Worm (Caenorhabditis elegans) whole organism, young adult: Measurements from ENCODE around the gene csn-5.

Experiments used
- B0019.2 ChIP-seq: fragments of 200-800 bp; sonication (Bioruptor generic); conservative IDR thresholded peaks from 2 replicates; pipeline ENCODE4 v1.3.6; 2022; ENCODE audit warnings: missing genetic modification reagents, missing genetic modification characterization, missing compliant biosample characterization
- B0261.1 ChIP-seq: sonication (generic microtip); optimal IDR thresholded peaks from 2 replicates; lab custom pipeline; 2016; ENCODE audit warnings: mild to moderate bottlenecking, missing genetic modification characterization, moderate library complexity, missing compliant biosample characterization
- D2030.7 ChIP-seq: fragments of 200-800 bp; sonication (Bioruptor generic); IDR thresholded peaks from 2 replicates; pipeline ENCODE4 v1.3.6; 2022; ENCODE audit warnings: missing genetic modification reagents, missing genetic modification characterization, missing compliant biosample characterization
- F23B12.7 ChIP-seq: sonication (generic microtip); optimal IDR thresholded peaks from 2 replicates; lab custom pipeline; 2017; ENCODE audit warnings: missing genetic modification characterization, mild to moderate bottlenecking, missing compliant biosample characterization, antibody characterized with exemption, moderate library complexity; ENCODE audit not compliant: insufficient read depth
- F33H1.4 ChIP-seq: fragments of 200-800 bp; sonication (Bioruptor generic); IDR thresholded peaks from 2 replicates; pipeline ENCODE4 v1.3.6; 2022; ENCODE audit warnings: missing genetic modification reagents, missing genetic modification characterization, missing compliant biosample characterization
- F39B2.1 ChIP-seq: fragments of 200-800 bp; sonication (Bioruptor generic); IDR thresholded peaks from 2 replicates; pipeline ENCODE4 v1.3.6; 2022; ENCODE audit warnings: missing genetic modification reagents, missing genetic modification characterization, missing compliant biosample characterization
- F52B5.7 ChIP-seq: sonication (generic microtip); optimal IDR thresholded peaks from 2 replicates; lab custom pipeline; 2016; ENCODE audit warnings: mild to moderate bottlenecking, missing genetic modification characterization, missing compliant biosample characterization
- F57C9.4 ChIP-seq: sonication (generic microtip); optimal IDR thresholded peaks from 2 replicates; lab custom pipeline; 2017; ENCODE audit warnings: mild to moderate bottlenecking, missing genetic modification characterization, missing compliant biosample characterization
- K11D2.4 ChIP-seq: fragments of 200-800 bp; sonication (Bioruptor generic); IDR thresholded peaks from 2 replicates; pipeline ENCODE4 v1.3.6; 2022; ENCODE audit warnings: missing genetic modification reagents, missing genetic modification characterization, missing compliant biosample characterization
- T26A5.8 ChIP-seq: sonication (generic microtip); optimal IDR thresholded peaks from 2 replicates; lab custom pipeline; 2016; ENCODE audit warnings: missing genetic modification characterization, missing compliant biosample characterization
- Y53F4B.3 ChIP-seq: fragments of 200-800 bp; sonication (Bioruptor generic); IDR thresholded peaks from 2 replicates; pipeline ENCODE4 v1.3.6; 2022; ENCODE audit warnings: missing genetic modification reagents, missing genetic modification characterization, missing compliant biosample characterization
- Y56A3A.18 ChIP-seq: fragments of 200-800 bp; sonication (Bioruptor generic); IDR thresholded peaks from 2 replicates; pipeline ENCODE4 v1.3.6; 2022; ENCODE audit warnings: missing genetic modification reagents, missing genetic modification characterization, missing compliant biosample characterization
- attf-6 ChIP-seq: fragments of 200-800 bp; sonication (Bioruptor generic); IDR thresholded peaks from 2 replicates; pipeline ENCODE4 v1.3.6; 2022; ENCODE audit warnings: missing genetic modification reagents, missing genetic modification characterization, missing compliant biosample characterization
- bed-2 ChIP-seq: fragments of 200-800 bp; sonication (Bioruptor generic); IDR thresholded peaks from 2 replicates; pipeline ENCODE4 v1.3.6; 2022; ENCODE audit warnings: missing genetic modification reagents, missing genetic modification characterization, missing compliant biosample characterization
- ccch-3 ChIP-seq: fragments of 200-800 bp; sonication (Bioruptor generic); optimal IDR thresholded peaks from 2 replicates; lab custom pipeline; 2018; ENCODE audit warnings: mild to moderate bottlenecking, missing genetic modification characterization, missing compliant biosample characterization
- cebp-2 ChIP-seq: fragments of 200-800 bp; sonication (Bioruptor generic); IDR thresholded peaks from 2 replicates; pipeline ENCODE4 v1.3.6; 2022; ENCODE audit warnings: missing genetic modification characterization, missing compliant biosample characterization
- ceh-58 ChIP-seq: fragments of 200-800 bp; sonication (Bioruptor generic); IDR thresholded peaks from 2 replicates; pipeline ENCODE4 v1.3.6; 2022; ENCODE audit warnings: missing genetic modification characterization, missing compliant biosample characterization
- dox-1 ChIP-seq: fragments of 200-800 bp; sonication (Bioruptor generic); IDR thresholded peaks from 2 replicates; pipeline ENCODE4 v1.3.6; 2022; ENCODE audit warnings: missing genetic modification reagents, missing genetic modification characterization, missing compliant biosample characterization
- dpff-1 ChIP-seq: sonication (generic microtip); optimal IDR thresholded peaks from 2 replicates; lab custom pipeline; 2017; ENCODE audit warnings: mild to moderate bottlenecking, missing genetic modification characterization, missing compliant biosample characterization
- egl-18 ChIP-seq: fragments of 200-800 bp; sonication (Bioruptor generic); IDR thresholded peaks from 2 replicates; pipeline ENCODE4 v1.3.6; 2022; ENCODE audit warnings: missing genetic modification reagents, missing genetic modification characterization, missing compliant biosample characterization
- ekl-4 ChIP-seq: fragments of 200-800 bp; sonication (Bioruptor generic); IDR thresholded peaks from 2 replicates; pipeline ENCODE4 v1.3.6; 2022; ENCODE audit warnings: missing genetic modification reagents, missing genetic modification characterization, missing compliant biosample characterization
- hlh-12 ChIP-seq: sonication (generic microtip); optimal IDR thresholded peaks from 2 replicates; lab custom pipeline; 2016; ENCODE audit warnings: missing genetic modification characterization, missing compliant biosample characterization
- hmg-20 ChIP-seq: fragments of 200-800 bp; sonication (Bioruptor generic); IDR thresholded peaks from 2 replicates; pipeline ENCODE4 v1.3.6; 2022; ENCODE audit warnings: missing genetic modification reagents, missing genetic modification characterization, missing compliant biosample characterization
- let-607 ChIP-seq, 2 experiments: fragments of 200-800 bp in 1 of 2; sonication (Bioruptor generic) in 1 of 2; sonication (generic microtip) in 1 of 2; optimal IDR thresholded peaks; 2 replicates each; lab custom pipeline; 2016 to 2018; ENCODE audit warnings: mild to moderate bottlenecking in 2 of 2, missing compliant biosample characterization in 2 of 2, missing genetic modification characterization in 2 of 2, moderate library complexity in 2 of 2, missing genotype in 1 of 2
- lin-35 ChIP-seq, 3 experiments: fragments of 150-350 bp in 2 of 3; sonication (generic microtip) in 1 of 3; optimal IDR thresholded peaks; 2 replicates each; lab custom pipeline; 2014 to 2018; ENCODE audit warnings: missing biosample characterization in 3 of 3, missing genetic modification characterization in 3 of 3, missing genetic modification reagents in 3 of 3
- lsl-1 ChIP-seq: fragments of 200-800 bp; sonication (Bioruptor generic); optimal IDR thresholded peaks from 2 replicates; lab custom pipeline; 2018; ENCODE audit warnings: mild to moderate bottlenecking, missing genetic modification characterization, moderate library complexity, missing compliant biosample characterization
- madf-8 ChIP-seq: fragments of 200-800 bp; sonication (Bioruptor generic); conservative IDR thresholded peaks from 2 replicates; pipeline ENCODE4 v1.3.6; 2022; ENCODE audit warnings: missing genetic modification reagents, missing genetic modification characterization, missing compliant biosample characterization
- mcd-1 ChIP-seq: fragments of 200-800 bp; sonication (Bioruptor generic); IDR thresholded peaks from 2 replicates; pipeline ENCODE4 v1.3.6; 2022; ENCODE audit warnings: missing genetic modification reagents, missing genetic modification characterization, missing compliant biosample characterization
- nhr-179 ChIP-seq: sonication (generic microtip); optimal IDR thresholded peaks from 2 replicates; lab custom pipeline; 2016; ENCODE audit warnings: mild to moderate bottlenecking, missing genetic modification characterization, missing compliant biosample characterization
- nhr-27 ChIP-seq: fragments of 200-800 bp; sonication (Bioruptor generic); optimal IDR thresholded peaks from 2 replicates; lab custom pipeline; 2018; ENCODE audit warnings: mild to moderate bottlenecking, missing genetic modification characterization, moderate library complexity, missing compliant biosample characterization
- nhr-80 ChIP-seq: sonication (generic microtip); optimal IDR thresholded peaks from 2 replicates; lab custom pipeline; 2016; ENCODE audit warnings: missing genetic modification characterization, missing compliant biosample characterization
- pha-4 ChIP-seq: fragments of 150-350 bp; sonication (generic microtip); optimal IDR thresholded peaks from 2 replicates; lab custom pipeline; 2014; ENCODE audit warnings: missing biosample characterization, missing genetic modification reagents, missing genetic modification characterization
- sea-2 ChIP-seq: fragments of 200-800 bp; sonication (Bioruptor generic); IDR thresholded peaks from 2 replicates; pipeline ENCODE4 v1.3.6; 2022; ENCODE audit warnings: missing genetic modification characterization, missing compliant biosample characterization
- tlf-1 ChIP-seq: fragments of 200-800 bp; sonication (Bioruptor generic); optimal IDR thresholded peaks from 2 replicates; lab custom pipeline; 2018; ENCODE audit warnings: mild to moderate bottlenecking, missing genetic modification characterization, missing compliant biosample characterization
- unc-130 ChIP-seq: sonication (generic microtip); optimal IDR thresholded peaks from 2 replicates; lab custom pipeline; 2016; ENCODE audit warnings: missing genetic modification reagents, missing genetic modification characterization, missing compliant biosample characterization
- unc-62 ChIP-seq: fragments of 150-350 bp; optimal IDR thresholded peaks from 2 replicates; lab custom pipeline; 2014; ENCODE audit warnings: missing biosample characterization, missing genetic modification reagents, missing genetic modification characterization
- zim-3 ChIP-seq: sonication (generic microtip); optimal IDR thresholded peaks from 2 replicates; lab custom pipeline; 2017; ENCODE audit warnings: mild to moderate bottlenecking, missing genetic modification characterization, moderate library complexity, missing compliant biosample characterization
- ztf-22 ChIP-seq: fragments of 200-800 bp; sonication (Bioruptor generic); optimal IDR thresholded peaks from 2 replicates; lab custom pipeline; 2018; ENCODE audit warnings: mild to moderate bottlenecking, missing genetic modification characterization, moderate library complexity, missing compliant biosample characterization
- ztf-28 ChIP-seq: fragments of 200-800 bp; sonication (Bioruptor generic); IDR thresholded peaks from 2 replicates; pipeline ENCODE4 v1.3.6; 2022; ENCODE audit warnings: missing genetic modification reagents, missing genetic modification characterization, missing compliant biosample characterization

The csn-5 gene

DNA sequence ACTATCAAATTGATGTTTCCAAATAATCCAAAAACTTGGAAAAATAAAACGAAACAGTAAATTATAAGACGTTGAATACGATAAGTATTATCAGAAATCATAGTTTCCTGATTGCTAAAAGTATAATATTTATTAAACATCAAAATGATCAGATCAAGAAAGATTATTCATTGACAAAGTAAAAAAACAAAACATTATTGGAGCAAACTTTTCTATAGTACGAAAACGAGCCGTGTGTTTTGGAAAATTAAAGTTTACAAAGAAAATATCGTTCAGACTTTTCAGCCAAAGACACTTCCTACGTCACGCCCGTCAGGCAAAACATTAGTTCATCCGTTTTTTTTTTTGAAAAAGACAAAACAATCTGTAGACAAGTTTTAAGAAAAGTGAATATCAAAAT lies 25.6 kb upstream of the csn-5 start, which contains the start of gene srsx-15:
TSS of gene srsx-15 (minus strand) at position 101 of the 400 bp plus-strand sequence.
- TF ChIP-seq B0261.1 (tag; lab: Kevin White, UChicago) = no peak
- TF ChIP-seq, all 124 proteins: peak for 0

DNA sequence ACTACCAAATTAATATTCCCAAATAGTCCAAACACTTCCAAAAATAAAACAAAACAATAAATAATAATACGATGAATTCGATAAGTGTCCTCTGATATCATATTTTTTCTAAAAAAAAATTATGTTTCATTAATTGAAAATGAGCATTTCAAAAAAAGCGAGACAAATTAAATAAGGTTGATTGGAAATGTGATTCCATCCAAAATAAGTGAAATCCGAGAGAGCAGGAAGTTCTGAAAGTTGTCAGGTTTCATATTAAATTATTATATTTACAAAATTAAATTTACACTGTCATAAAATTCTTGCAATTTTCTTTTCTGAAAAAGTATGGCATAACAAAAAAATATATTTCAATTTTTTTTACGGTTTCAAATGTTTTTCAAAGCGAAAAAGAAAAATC lies 22.3 kb upstream of the csn-5 start, which contains the start of gene srsx-14:
TSS of gene srsx-14 (minus strand) at position 101 of the 400 bp plus-strand sequence.
- TF ChIP-seq D2030.7 (GFP tag; lab: Robert Waterston, UW) (no peak), mcd-1 (GFP tag; lab: Robert Waterston, UW) (no peak), zim-3 (no peak), nhr-27 (tag; lab: Kevin White, UChicago) (no peak), lin-35 (GFP tag; optimal IDR thresholded peaks at IDR 0.05; lab: Kevin White, UChicago) (no peak), B0019.2 (GFP tag; lab: Robert Waterston, UW) (no peak), ekl-4 (GFP tag; lab: Robert Waterston, UW) (no peak), ceh-58 (GFP tag; lab: Robert Waterston, UW) (no peak), nhr-179 (tag; lab: Kevin White, UChicago) (no peak)
- TF ChIP-seq, all 124 proteins: peak for 0

- TF ChIP-seq egl-18 (no peak), ccch-3 (GFP tag; lab: Kevin White, UChicago) (no peak), dox-1 (GFP tag; lab: Robert Waterston, UW) (no peak), unc-130 (GFP tag; lab: Kevin White, UChicago) (no peak), ztf-22 (GFP tag; lab: Kevin White, UChicago) (no peak), lsl-1 (GFP tag; lab: Kevin White, UChicago) (no peak)
These were observed 19.2 kb upstream of the csn-5 start, which contains the start of gene srd-12 for ce11 chrIV:5630156-5630555. Gene srd-12, minus strand, starts transcription at chrIV:5630256.

DNA sequence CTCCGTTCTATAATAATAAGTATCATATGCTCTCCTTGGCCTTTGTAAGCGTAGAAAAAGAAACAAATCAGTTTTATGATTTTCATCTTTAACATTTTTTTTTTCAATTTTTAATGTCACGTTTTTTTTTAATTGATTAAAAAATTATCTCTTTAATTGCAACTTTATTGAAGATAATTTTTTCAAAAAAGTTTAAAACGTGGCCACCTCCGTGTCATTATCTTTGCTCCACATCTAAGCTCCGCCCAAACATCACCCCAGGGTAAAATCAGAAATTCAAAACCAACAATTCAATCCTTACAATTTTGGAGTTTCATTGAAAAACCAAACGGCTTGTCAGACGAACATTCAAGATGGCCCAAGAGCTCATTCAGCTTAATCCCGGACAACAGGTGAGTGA lies 17.7 kb upstream of the csn-5 start, which contains the start of gene ttbk-8.2:
TSS of gene ttbk-8.2 (plus strand) at position 301 of the 400 bp plus-strand sequence.
- TF ChIP-seq unc-130 (GFP tag; lab: Kevin White, UChicago) (no peak), nhr-80 (tag; lab: Kevin White, UChicago) (no peak), F33H1.4 (GFP tag; lab: Robert Waterston, UW) (no peak), dpff-1 (no peak), Y56A3A.18 (GFP tag; lab: Robert Waterston, UW) (no peak), bed-2 (no peak), attf-6 (GFP tag; lab: Robert Waterston, UW) (no peak), cebp-2 (GFP tag; lab: Robert Waterston, UW) (no peak), hmg-20 (GFP tag; lab: Robert Waterston, UW) (no peak), F23B12.7 (no peak), hlh-12 (tag; lab: Kevin White, UChicago) (no peak), ztf-28 (GFP tag; lab: Robert Waterston, UW) (no peak), unc-62 (GFP tag; lab: Kevin White, UChicago) (no peak), K11D2.4 (GFP tag; lab: Robert Waterston, UW) (no peak), let-607 (tag; optimal IDR thresholded peaks at IDR 0.05; lab: Kevin White, UChicago) (no peak), F52B5.7 (tag; lab: Kevin White, UChicago) (no peak), F57C9.4 (tag; lab: Kevin White, UChicago) (no peak)

- TF ChIP-seq sea-2 (GFP tag; lab: Robert Waterston, UW) (no peak), K11D2.4 (GFP tag; lab: Robert Waterston, UW) (no peak), lsl-1 (GFP tag; lab: Kevin White, UChicago) (no peak), lin-35 (GFP tag; optimal IDR thresholded peaks at IDR 0.05; lab: Kevin White, UChicago) (no peak), Y53F4B.3 (GFP tag; lab: Robert Waterston, UW) (no peak), T26A5.8 (no peak), F39B2.1 (no peak), D2030.7 (GFP tag; lab: Robert Waterston, UW) (no peak), pha-4 (tag; lab: Kevin White, UChicago) (no peak), madf-8 (GFP tag; lab: Robert Waterston, UW) (no peak), tlf-1 (GFP tag; lab: Kevin White, UChicago) (no peak)
These were observed 16.8 kb upstream of the csn-5 start for ce11 chrIV:5632536-5632935.
